Worm (Caenorhabditis elegans) whole organism, mixed stage, embryonic: ENCODE data around the gene msp-142.

ENCODE experiments used
- M03D4.4 ChIP-seq: sonication (generic microtip); optimal IDR thresholded peaks from 2 replicates; lab custom pipeline; 2017; ENCODE audit warnings: mild to moderate bottlenecking, missing genetic modification characterization, missing compliant biosample characterization
- bed-3 ChIP-seq: fragments of 200-800 bp; sonication (Bioruptor generic); optimal IDR thresholded peaks from 3 replicates; lab custom pipeline; 2018; ENCODE audit warnings: mild to moderate bottlenecking, missing genetic modification characterization, moderate library complexity, missing compliant biosample characterization
- ceh-39 ChIP-seq: fragments of 150-350 bp; optimal IDR thresholded peaks from 2 replicates; lab custom pipeline; 2014; ENCODE audit warnings: missing biosample characterization, missing genetic modification characterization
- ceh-43 ChIP-seq: fragments of 200-800 bp; sonication (Bioruptor generic); optimal IDR thresholded peaks from 2 replicates; lab custom pipeline; 2018; ENCODE audit warnings: mild to moderate bottlenecking, missing genetic modification characterization, moderate library complexity, missing compliant biosample characterization
- ceh-83 ChIP-seq: fragments of 200-800 bp; sonication (Bioruptor generic); optimal IDR thresholded peaks from 2 replicates; lab custom pipeline; 2018; ENCODE audit warnings: mild to moderate bottlenecking, missing genetic modification characterization, missing compliant biosample characterization
- ces-1 ChIP-seq: fragments of 150-350 bp; optimal IDR thresholded peaks from 2 replicates; lab custom pipeline; 2014; ENCODE audit warnings: missing biosample characterization, missing genetic modification reagents, missing genetic modification characterization
- cnd-1 ChIP-seq: fragments of 200-800 bp; sonication (Bioruptor generic); optimal IDR thresholded peaks from 2 replicates; lab custom pipeline; 2018; ENCODE audit warnings: mild to moderate bottlenecking, missing genetic modification characterization, missing compliant biosample characterization
- elt-1 ChIP-seq: sonication (generic microtip); optimal IDR thresholded peaks from 2 replicates; lab custom pipeline; 2017; ENCODE audit warnings: missing genetic modification characterization, mild to moderate bottlenecking, missing compliant biosample characterization, antibody characterized with exemption, moderate library complexity, borderline replicate concordance; ENCODE audit not compliant: insufficient read depth
- elt-3 ChIP-seq: fragments of 150-350 bp; optimal IDR thresholded peaks from 2 replicates; lab custom pipeline; 2014; ENCODE audit warnings: missing biosample characterization, missing genetic modification characterization
- flh-1 ChIP-seq: fragments of 200-800 bp; sonication (Bioruptor generic); optimal IDR thresholded peaks from 2 replicates; lab custom pipeline; 2018; ENCODE audit warnings: mild to moderate bottlenecking, missing genetic modification characterization, moderate library complexity, missing compliant biosample characterization
- ham-2 ChIP-seq: fragments of 200-800 bp; sonication (Bioruptor generic); optimal IDR thresholded peaks from 2 replicates; lab custom pipeline; 2018; ENCODE audit warnings: mild to moderate bottlenecking, missing genetic modification characterization, missing compliant biosample characterization
- hlh-1 ChIP-seq: fragments of 150-350 bp; optimal IDR thresholded peaks from 2 replicates; lab custom pipeline; 2014; ENCODE audit warnings: missing biosample characterization, missing genetic modification reagents, missing genetic modification characterization
- lin-13 ChIP-seq: fragments of 150-350 bp; optimal IDR thresholded peaks from 2 replicates; lab custom pipeline; 2014; ENCODE audit warnings: missing biosample characterization, missing genetic modification characterization
- lin-32 ChIP-seq: fragments of 200-800 bp; sonication (Bioruptor generic); optimal IDR thresholded peaks from 2 replicates; lab custom pipeline; 2018; ENCODE audit warnings: mild to moderate bottlenecking, missing genetic modification characterization, missing compliant biosample characterization
- lsy-2 ChIP-seq: fragments of 150-350 bp; optimal IDR thresholded peaks from 2 replicates; lab custom pipeline; 2014; ENCODE audit warnings: missing biosample characterization, missing genetic modification characterization
- mab-5 ChIP-seq: fragments of 150-350 bp; optimal IDR thresholded peaks from 2 replicates; lab custom pipeline; 2014; ENCODE audit warnings: missing biosample characterization, missing genetic modification characterization
- mep-1 ChIP-seq: fragments of 150-350 bp; optimal IDR thresholded peaks from 2 replicates; lab custom pipeline; 2017; ENCODE audit warnings: missing biosample characterization, missing genetic modification reagents, missing genetic modification characterization, inconsistent platforms
- mls-2 ChIP-seq: sonication (generic microtip); optimal IDR thresholded peaks from 2 replicates; lab custom pipeline; 2016; ENCODE audit warnings: mild to moderate bottlenecking, missing genetic modification characterization, moderate library complexity, missing compliant biosample characterization
- nhr-12 ChIP-seq: fragments of 150-350 bp; optimal IDR thresholded peaks from 2 replicates; lab custom pipeline; 2014; ENCODE audit warnings: missing biosample characterization, missing genetic modification characterization
- nhr-2 ChIP-seq: fragments of 150-350 bp; optimal IDR thresholded peaks from 2 replicates; lab custom pipeline; 2014; ENCODE audit warnings: missing biosample characterization, missing genetic modification characterization
- nhr-237 ChIP-seq: fragments of 150-350 bp; optimal IDR thresholded peaks from 2 replicates; lab custom pipeline; 2014; ENCODE audit warnings: missing biosample characterization, missing genetic modification characterization
- nhr-76 ChIP-seq: sonication (generic microtip); optimal IDR thresholded peaks from 2 replicates; lab custom pipeline; 2017; ENCODE audit warnings: missing biosample characterization, missing genetic modification characterization
- pha-4 ChIP-seq: fragments of 150-350 bp; optimal IDR thresholded peaks from 2 replicates; lab custom pipeline; 2018; ENCODE audit warnings: missing biosample characterization, missing genetic modification reagents, missing genetic modification characterization
- sem-2 ChIP-seq: fragments of 200-800 bp; sonication (Bioruptor generic); optimal IDR thresholded peaks from 2 replicates; lab custom pipeline; 2018; ENCODE audit warnings: mild to moderate bottlenecking, missing genetic modification characterization, missing compliant biosample characterization
- snpc-4 ChIP-seq: fragments of 150-350 bp; optimal IDR thresholded peaks from 2 replicates; lab custom pipeline; 2014; ENCODE audit warnings: missing biosample characterization, missing genetic modification characterization
- tbx-8 ChIP-seq: fragments of 200-800 bp; sonication (Bioruptor generic); optimal IDR thresholded peaks from 2 replicates; lab custom pipeline; 2018; ENCODE audit warnings: mild to moderate bottlenecking, missing genetic modification characterization, moderate library complexity, missing compliant biosample characterization
- unc-120 ChIP-seq: sonication (generic microtip); optimal IDR thresholded peaks from 2 replicates; lab custom pipeline; 2017; ENCODE audit warnings: missing genetic modification characterization, missing compliant biosample characterization; ENCODE audit not compliant: poor library complexity, severe bottlenecking
- unc-39 ChIP-seq: fragments of 150-350 bp; optimal IDR thresholded peaks from 2 replicates; lab custom pipeline; 2014; ENCODE audit warnings: missing biosample characterization, missing genetic modification characterization
- unc-62 ChIP-seq: fragments of 150-350 bp; optimal IDR thresholded peaks from 2 replicates; lab custom pipeline; 2014; ENCODE audit warnings: missing biosample characterization, missing genetic modification reagents, missing genetic modification characterization
- zip-8 ChIP-seq: fragments of 150-350 bp; optimal IDR thresholded peaks from 2 replicates; lab custom pipeline; 2014; ENCODE audit warnings: missing biosample characterization, missing genetic modification characterization

msp-142 gene

DNA sequence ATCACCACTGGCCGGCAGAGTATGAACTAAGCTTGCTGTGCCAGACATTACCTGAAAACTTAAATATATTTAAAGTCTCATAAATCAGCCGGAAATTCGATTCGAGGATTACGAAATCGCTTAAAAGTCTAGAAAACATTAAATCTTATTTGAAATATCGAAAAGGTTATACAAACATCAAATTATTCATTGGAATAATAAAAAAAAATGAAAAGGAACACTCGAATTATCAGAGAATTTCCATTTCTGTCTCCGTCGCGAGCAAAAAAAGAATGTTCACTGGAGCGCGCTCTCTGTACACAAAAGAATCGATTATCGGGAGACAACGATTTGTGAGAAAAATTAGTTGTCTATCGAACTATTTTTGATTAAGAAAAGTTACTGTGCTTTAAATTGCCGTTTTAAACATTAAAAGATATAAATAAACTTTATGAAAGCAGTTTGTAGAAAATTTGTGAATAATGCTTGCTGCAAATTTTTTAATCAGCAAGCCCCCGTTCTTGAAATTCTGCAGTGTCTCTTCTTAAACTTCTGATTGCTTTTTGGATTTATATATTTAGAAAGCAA lies 38.5 kb downstream of the msp-142 start, which contains the start of gene fzo-1:
Gene fzo-1, minus strand, starts transcription at position 51 of the 567 bp plus-strand sequence.
- TF ChIP-seq snpc-4 (tag; lab: Kevin White, UChicago) (no peak), elt-3 (no peak), tbx-8 (GFP tag; lab: Kevin White, UChicago) (no peak), ceh-39 (peak; percentile 20), bed-3 (peak; percentile 19), unc-120 (tag; lab: Kevin White, UChicago) (peak; percentile 34), nhr-2 (tag; lab: Kevin White, UChicago) (no peak), lin-32 (GFP tag; lab: Kevin White, UChicago) (no peak), mep-1 (no peak), nhr-237 (peak; percentile 38), ham-2 (GFP tag; lab: Kevin White, UChicago) (no peak), ces-1 (GFP tag; lab: Kevin White, UChicago) (peak; percentile 82), flh-1 (GFP tag; lab: Kevin White, UChicago) (no peak), nhr-12 (no peak), pha-4 (tag; lab: Kevin White, UChicago) (no peak), sem-2 (GFP tag; lab: Kevin White, UChicago) (no peak), lsy-2 (tag; lab: Kevin White, UChicago) (peak; percentile 32), mls-2 (tag; lab: Kevin White, UChicago) (no peak), ceh-43 (GFP tag; lab: Kevin White, UChicago) (no peak), hlh-1 (tag; lab: Kevin White, UChicago) (no peak), ceh-83 (peak; percentile 59), lin-13 (tag; lab: Kevin White, UChicago) (no peak), cnd-1 (tag; lab: Kevin White, UChicago) (peak; percentile 32)
- TF ChIP-seq, all 35 proteins: peak for 8

DNA sequence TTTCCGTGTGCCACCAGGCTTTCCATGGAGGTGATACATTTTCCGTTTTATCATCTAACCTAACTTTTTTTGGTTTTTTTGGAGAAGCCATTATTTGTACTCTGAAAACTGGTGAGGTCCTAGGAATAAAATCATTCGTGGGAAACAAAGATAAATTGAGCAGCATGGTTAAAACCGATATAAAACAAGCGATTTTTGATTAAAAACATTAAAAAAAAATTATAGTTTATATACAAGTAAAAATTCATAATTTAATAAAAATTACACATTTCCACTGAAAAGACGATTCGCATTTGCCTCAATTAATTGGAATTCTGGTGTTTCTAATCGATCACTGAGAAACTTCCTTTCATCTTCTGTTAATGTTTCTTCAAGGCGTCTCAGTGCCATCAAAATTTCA lies 40.7 kb downstream of the msp-142 start, which contains the start of gene ZK1248.15:
Gene ZK1248.15, minus strand, starts transcription at position 101 of the 400 bp plus-strand sequence.
- no peak for TF ChIP-seq mls-2 (tag; lab: Kevin White, UChicago)
- TF ChIP-seq ces-1 (GFP tag; lab: Kevin White, UChicago): no peak
- no peak for TF ChIP-seq lin-13 (tag; lab: Kevin White, UChicago)
- TF ChIP-seq unc-39 (tag; lab: Kevin White, UChicago): no peak

DNA sequence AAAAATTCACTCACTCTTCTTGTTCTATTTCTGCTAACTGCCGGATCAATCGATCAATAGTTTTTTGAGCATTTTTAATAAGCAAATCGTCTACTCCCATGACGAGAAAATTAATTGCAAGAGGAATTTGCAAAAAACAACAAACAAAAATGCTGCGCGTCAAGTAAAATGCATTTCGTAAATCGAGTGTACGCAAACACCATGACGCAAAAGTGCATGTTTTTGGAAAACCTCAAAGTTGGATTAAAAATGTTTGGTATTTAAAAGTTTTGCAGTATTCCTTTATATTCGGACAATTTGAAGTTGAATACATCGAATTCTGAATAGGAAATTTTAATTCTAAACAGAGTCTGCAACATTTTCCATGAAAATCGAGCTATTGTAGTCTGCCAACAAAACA lies 41.5 kb downstream of the msp-142 start, which contains the start of gene ZK1248.19:
Gene ZK1248.19, minus strand, starts transcription at position 188 of the 400 bp plus-strand sequence.
- no peak for TF ChIP-seq cnd-1 (tag; lab: Kevin White, UChicago)
- no peak for TF ChIP-seq snpc-4 (tag; lab: Kevin White, UChicago)
- TF ChIP-seq tbx-8 (GFP tag; lab: Kevin White, UChicago): no peak
- no peak for TF ChIP-seq lin-13 (tag; lab: Kevin White, UChicago)
- TF ChIP-seq pha-4 (tag; lab: Kevin White, UChicago): no peak
- TF ChIP-seq ceh-43 (GFP tag; lab: Kevin White, UChicago): no peak
- TF ChIP-seq hlh-1 (tag; lab: Kevin White, UChicago): peak; percentile 16
- TF ChIP-seq lin-32 (GFP tag; lab: Kevin White, UChicago): no peak
- no peak for TF ChIP-seq elt-3
- no peak for TF ChIP-seq M03D4.4 (tag; lab: Kevin White, UChicago)
- no peak for TF ChIP-seq nhr-2 (tag; lab: Kevin White, UChicago)
- TF ChIP-seq ceh-83: no peak
- no peak for TF ChIP-seq mls-2 (tag; lab: Kevin White, UChicago)
- TF ChIP-seq elt-1: no peak
- TF ChIP-seq zip-8 (tag; lab: Kevin White, UChicago): no peak
- peak; percentile 7 for TF ChIP-seq nhr-237
- no peak for TF ChIP-seq sem-2 (GFP tag; lab: Kevin White, UChicago)
- no peak for TF ChIP-seq ham-2 (GFP tag; lab: Kevin White, UChicago)
- no peak for TF ChIP-seq bed-3
- TF ChIP-seq ces-1 (GFP tag; lab: Kevin White, UChicago): peak; percentile 41
- TF ChIP-seq lsy-2 (tag; lab: Kevin White, UChicago): no peak
- no peak for TF ChIP-seq mep-1
- TF ChIP-seq, all 35 proteins: peak for 3

DNA sequence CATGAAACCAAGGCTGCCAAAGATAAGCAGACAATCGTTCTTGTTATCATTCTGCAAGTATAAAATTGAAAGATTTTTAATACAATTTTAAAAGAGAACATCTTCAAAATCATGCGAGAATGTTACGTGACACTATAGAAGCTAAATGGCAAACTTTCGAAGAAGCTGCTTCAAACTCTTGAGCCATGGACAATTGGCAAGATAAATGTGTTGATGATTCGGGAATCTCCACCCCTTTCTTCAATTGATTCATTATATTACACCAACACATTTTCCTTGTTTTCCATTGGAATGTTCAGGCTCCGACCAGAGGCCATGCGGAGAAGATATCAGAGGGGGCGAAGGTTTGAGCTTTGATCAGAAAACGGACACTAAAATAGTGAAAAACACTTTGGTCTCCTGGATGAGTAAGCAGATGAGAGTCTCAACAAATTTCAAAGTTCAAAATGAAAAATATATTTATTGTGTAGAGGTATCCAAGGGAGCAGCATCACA lies 43.4 kb downstream of the msp-142 start, which contains the start of gene lec-5:
Gene lec-5, minus strand, starts transcription at position 51 of the 495 bp plus-strand sequence.
- TF ChIP-seq unc-39 (tag; lab: Kevin White, UChicago): no peak
- TF ChIP-seq mab-5 (tag; lab: Kevin White, UChicago): peak; percentile 58
- TF ChIP-seq nhr-76: no peak
- TF ChIP-seq elt-3: no peak
- TF ChIP-seq unc-120 (tag; lab: Kevin White, UChicago): peak; percentile 75
- peak; percentile 55 for TF ChIP-seq hlh-1 (tag; lab: Kevin White, UChicago)
- no peak for TF ChIP-seq bed-3
- TF ChIP-seq unc-62 (GFP tag; lab: Kevin White, UChicago): peak; percentile 76
- TF ChIP-seq ham-2 (GFP tag; lab: Kevin White, UChicago): no peak
